Worm (Caenorhabditis elegans) whole organism, young adult: ENCODE results near the gene aat-2.

Experiments used
- D2030.7 ChIP-seq: fragments of 200-800 bp; sonication (Bioruptor generic); IDR thresholded peaks from 2 replicates; pipeline ENCODE4 v1.3.6; 2022; ENCODE audit warnings: missing genetic modification reagents, missing genetic modification characterization, missing compliant biosample characterization
- F10E7.11 ChIP-seq: sonication (generic microtip); optimal IDR thresholded peaks from 2 replicates; lab custom pipeline; 2017; ENCODE audit warnings: mild to moderate bottlenecking, missing genetic modification characterization, moderate library complexity, missing compliant biosample characterization
- F22D6.2 ChIP-seq: sonication (generic microtip); optimal IDR thresholded peaks from 2 replicates; lab custom pipeline; 2016; ENCODE audit warnings: mild to moderate bottlenecking, missing genetic modification characterization, missing compliant biosample characterization
- F49E8.2 ChIP-seq: sonication (generic microtip); optimal IDR thresholded peaks from 3 replicates; lab custom pipeline; 2017; ENCODE audit warnings: missing genetic modification characterization, mild to moderate bottlenecking, missing compliant biosample characterization, antibody characterized with exemption, moderate library complexity; ENCODE audit not compliant: insufficient read depth
- F52B5.7 ChIP-seq: sonication (generic microtip); optimal IDR thresholded peaks from 2 replicates; lab custom pipeline; 2016; ENCODE audit warnings: mild to moderate bottlenecking, missing genetic modification characterization, missing compliant biosample characterization
- T26A5.8 ChIP-seq: sonication (generic microtip); optimal IDR thresholded peaks from 2 replicates; lab custom pipeline; 2016; ENCODE audit warnings: missing genetic modification characterization, missing compliant biosample characterization
- Y79H2A.3 ChIP-seq: fragments of 200-800 bp; sonication (Bioruptor generic); conservative IDR thresholded peaks from 2 replicates; pipeline ENCODE4 v1.3.6; 2022; ENCODE audit warnings: missing genetic modification reagents, missing genetic modification characterization, missing compliant biosample characterization
- Y95B8A.8 ChIP-seq: fragments of 200-800 bp; sonication (Bioruptor generic); IDR thresholded peaks from 2 replicates; pipeline ENCODE4 v1.3.6; 2022; ENCODE audit warnings: missing genetic modification reagents, missing genetic modification characterization, missing compliant biosample characterization
- aptf-3 ChIP-seq: fragments of 200-800 bp; sonication (Bioruptor generic); IDR thresholded peaks from 2 replicates; pipeline ENCODE4 v1.3.6; 2022; ENCODE audit warnings: missing genetic modification characterization, missing compliant biosample characterization
- atf-7 ChIP-seq: sonication (generic microtip); optimal IDR thresholded peaks from 2 replicates; lab custom pipeline; 2017; ENCODE audit warnings: mild to moderate bottlenecking, missing genetic modification characterization, missing compliant biosample characterization
- attf-6 ChIP-seq: fragments of 200-800 bp; sonication (Bioruptor generic); IDR thresholded peaks from 2 replicates; pipeline ENCODE4 v1.3.6; 2022; ENCODE audit warnings: missing genetic modification reagents, missing genetic modification characterization, missing compliant biosample characterization
- ccch-3 ChIP-seq: fragments of 200-800 bp; sonication (Bioruptor generic); optimal IDR thresholded peaks from 2 replicates; lab custom pipeline; 2018; ENCODE audit warnings: mild to moderate bottlenecking, missing genetic modification characterization, missing compliant biosample characterization
- ceh-100 ChIP-seq: fragments of 200-800 bp; sonication (Bioruptor generic); IDR thresholded peaks from 2 replicates; pipeline ENCODE4 v1.3.6; 2022; ENCODE audit warnings: missing genetic modification reagents, missing genetic modification characterization, missing compliant biosample characterization
- ceh-27 ChIP-seq: fragments of 200-800 bp; sonication (Bioruptor generic); optimal IDR thresholded peaks from 2 replicates; lab custom pipeline; 2018; ENCODE audit warnings: mild to moderate bottlenecking, missing genetic modification characterization, moderate library complexity, missing compliant biosample characterization
- ceh-79 ChIP-seq: sonication (generic microtip); optimal IDR thresholded peaks from 2 replicates; lab custom pipeline; 2017; ENCODE audit warnings: mild to moderate bottlenecking, missing genetic modification characterization, missing compliant biosample characterization
- die-1 ChIP-seq: sonication (generic microtip); optimal IDR thresholded peaks from 2 replicates; lab custom pipeline; 2016; ENCODE audit warnings: missing genotype, mild to moderate bottlenecking, missing genetic modification characterization, missing compliant biosample characterization
- dpff-1 ChIP-seq: sonication (generic microtip); optimal IDR thresholded peaks from 2 replicates; lab custom pipeline; 2017; ENCODE audit warnings: mild to moderate bottlenecking, missing genetic modification characterization, missing compliant biosample characterization
- dpl-1 ChIP-seq: fragments of 150-350 bp; optimal IDR thresholded peaks from 2 replicates; lab custom pipeline; 2014; ENCODE audit warnings: missing biosample characterization, missing genetic modification reagents, missing genetic modification characterization
- egrh-3 ChIP-seq: fragments of 200-800 bp; sonication (Bioruptor generic); IDR thresholded peaks from 2 replicates; pipeline ENCODE4 v1.3.6; 2022; ENCODE audit warnings: missing genetic modification reagents, missing genetic modification characterization, missing compliant biosample characterization
- fkh-3 ChIP-seq: sonication (generic microtip); optimal IDR thresholded peaks from 2 replicates; lab custom pipeline; 2016; ENCODE audit warnings: mild to moderate bottlenecking, missing genetic modification characterization, missing compliant biosample characterization
- him-1 ChIP-seq: sonication (generic microtip); optimal IDR thresholded peaks from 2 replicates; lab custom pipeline; 2016; ENCODE audit warnings: missing genotype, missing genetic modification reagents, missing genetic modification characterization, missing compliant biosample characterization
- hmg-1.2 ChIP-seq: fragments of 200-800 bp; sonication (Bioruptor generic); IDR thresholded peaks from 2 replicates; pipeline ENCODE4 v1.3.6; 2022; ENCODE audit warnings: missing genetic modification reagents, missing genetic modification characterization, missing compliant biosample characterization
- hrde-1 ChIP-seq: sonication (generic microtip); optimal IDR thresholded peaks from 2 replicates; lab custom pipeline; 2016; ENCODE audit warnings: missing genetic modification characterization, mild to moderate bottlenecking, missing compliant biosample characterization, moderate library complexity, missing genotype, missing genetic modification reagents, borderline replicate concordance
- lin-26 ChIP-seq: fragments of 200-800 bp; sonication (Bioruptor generic); IDR thresholded peaks from 2 replicates; pipeline ENCODE4 v1.3.6; 2022; ENCODE audit warnings: missing genetic modification reagents, missing genetic modification characterization, missing compliant biosample characterization
- lin-35 ChIP-seq, 3 experiments: fragments of 150-350 bp in 2 of 3; sonication (generic microtip) in 1 of 3; optimal IDR thresholded peaks; 2 replicates each; lab custom pipeline; 2014 to 2018; ENCODE audit warnings: missing biosample characterization in 3 of 3, missing genetic modification characterization in 3 of 3, missing genetic modification reagents in 3 of 3
- lin-54 ChIP-seq: fragments of 200-800 bp; sonication (Bioruptor generic); optimal IDR thresholded peaks from 2 replicates; lab custom pipeline; 2018; ENCODE audit warnings: mild to moderate bottlenecking, missing genetic modification characterization, missing compliant biosample characterization
- madf-8 ChIP-seq: fragments of 200-800 bp; sonication (Bioruptor generic); conservative IDR thresholded peaks from 2 replicates; pipeline ENCODE4 v1.3.6; 2022; ENCODE audit warnings: missing genetic modification reagents, missing genetic modification characterization, missing compliant biosample characterization
- mxl-1 ChIP-seq: sonication (generic microtip); optimal IDR thresholded peaks from 2 replicates; lab custom pipeline; 2016; ENCODE audit warnings: missing genetic modification characterization, missing compliant biosample characterization
- nfya-2 ChIP-seq: fragments of 200-800 bp; sonication (Bioruptor generic); IDR thresholded peaks from 2 replicates; pipeline ENCODE4 v1.3.6; 2022; ENCODE audit warnings: missing genetic modification reagents, missing genetic modification characterization, missing compliant biosample characterization
- nfyb-1 ChIP-seq: fragments of 200-800 bp; sonication (Bioruptor generic); IDR thresholded peaks from 2 replicates; pipeline ENCODE4 v1.3.6; 2022; ENCODE audit warnings: missing genetic modification reagents, missing genetic modification characterization, missing compliant biosample characterization
- nhr-80 ChIP-seq: sonication (generic microtip); optimal IDR thresholded peaks from 2 replicates; lab custom pipeline; 2016; ENCODE audit warnings: missing genetic modification characterization, missing compliant biosample characterization
- pha-4 ChIP-seq: fragments of 150-350 bp; sonication (generic microtip); optimal IDR thresholded peaks from 2 replicates; lab custom pipeline; 2014; ENCODE audit warnings: missing biosample characterization, missing genetic modification reagents, missing genetic modification characterization
- rcor-1 ChIP-seq: fragments of 200-800 bp; sonication (Bioruptor generic); IDR thresholded peaks from 2 replicates; pipeline ENCODE4 v1.3.6; 2022; ENCODE audit warnings: missing genetic modification reagents, missing genetic modification characterization, missing compliant biosample characterization
- rpc-1 ChIP-seq, 2 experiments: fragments of 150-350 bp in 1 of 2; sonication (generic microtip) in 1 of 2; optimal IDR thresholded peaks; 2 replicates each; lab custom pipeline; 2014 to 2018; ENCODE audit warnings: missing biosample characterization in 1 of 2, missing genetic modification characterization in 1 of 2, missing genetic modification reagents in 1 of 2, missing genotype in 1 of 2
- snpc-1.1 ChIP-seq: sonication (generic microtip); optimal IDR thresholded peaks from 2 replicates; lab custom pipeline; 2017; ENCODE audit warnings: missing genetic modification characterization, mild to moderate bottlenecking, missing compliant biosample characterization, antibody characterized with exemption, moderate library complexity, missing genotype, missing genetic modification reagents; ENCODE audit not compliant: insufficient read depth
- sptf-2 ChIP-seq: fragments of 200-800 bp; sonication (Bioruptor generic); optimal IDR thresholded peaks from 2 replicates; lab custom pipeline; 2018; ENCODE audit warnings: mild to moderate bottlenecking, missing genetic modification characterization, missing compliant biosample characterization
- tbp1 ChIP-seq: fragments of 200-800 bp; sonication (Bioruptor generic); optimal IDR thresholded peaks from 2 replicates; lab custom pipeline; 2018; ENCODE audit warnings: mild to moderate bottlenecking, missing genetic modification characterization, missing compliant biosample characterization
- tbx-9 ChIP-seq: sonication (generic microtip); optimal IDR thresholded peaks from 2 replicates; lab custom pipeline; 2016; ENCODE audit warnings: borderline replicate concordance, missing genetic modification characterization, inconsistent platforms, missing compliant biosample characterization
- tlf-1 ChIP-seq: fragments of 200-800 bp; sonication (Bioruptor generic); optimal IDR thresholded peaks from 2 replicates; lab custom pipeline; 2018; ENCODE audit warnings: mild to moderate bottlenecking, missing genetic modification characterization, missing compliant biosample characterization
- unc-130 ChIP-seq: sonication (generic microtip); optimal IDR thresholded peaks from 2 replicates; lab custom pipeline; 2016; ENCODE audit warnings: missing genetic modification reagents, missing genetic modification characterization, missing compliant biosample characterization
- unc-62 ChIP-seq: fragments of 150-350 bp; optimal IDR thresholded peaks from 2 replicates; lab custom pipeline; 2014; ENCODE audit warnings: missing biosample characterization, missing genetic modification reagents, missing genetic modification characterization
- xnd-1 ChIP-seq: sonication (generic microtip); optimal IDR thresholded peaks from 2 replicates; lab custom pipeline; 2016; ENCODE audit warnings: missing genotype, missing genetic modification reagents, missing genetic modification characterization, missing compliant biosample characterization
- zfh-2 ChIP-seq: fragments of 200-800 bp; sonication (Bioruptor generic); conservative IDR thresholded peaks from 2 replicates; pipeline ENCODE4 v1.3.6; 2022; ENCODE audit warnings: missing genetic modification reagents, missing genetic modification characterization, missing compliant biosample characterization
- ztf-18 ChIP-seq: sonication (generic microtip); optimal IDR thresholded peaks from 2 replicates; lab custom pipeline; 2016; ENCODE audit warnings: missing genotype, mild to moderate bottlenecking, missing genetic modification characterization, missing compliant biosample characterization
- ztf-26 ChIP-seq: sonication (generic microtip); optimal IDR thresholded peaks from 2 replicates; lab custom pipeline; 2017; ENCODE audit warnings: missing genetic modification characterization, missing compliant biosample characterization
- ztf-6 ChIP-seq: fragments of 200-800 bp; sonication (Bioruptor generic); IDR thresholded peaks from 2 replicates; pipeline ENCODE4 v1.3.6; 2022; ENCODE audit warnings: missing genetic modification reagents, missing genetic modification characterization, missing compliant biosample characterization

Gene aat-2

DNA sequence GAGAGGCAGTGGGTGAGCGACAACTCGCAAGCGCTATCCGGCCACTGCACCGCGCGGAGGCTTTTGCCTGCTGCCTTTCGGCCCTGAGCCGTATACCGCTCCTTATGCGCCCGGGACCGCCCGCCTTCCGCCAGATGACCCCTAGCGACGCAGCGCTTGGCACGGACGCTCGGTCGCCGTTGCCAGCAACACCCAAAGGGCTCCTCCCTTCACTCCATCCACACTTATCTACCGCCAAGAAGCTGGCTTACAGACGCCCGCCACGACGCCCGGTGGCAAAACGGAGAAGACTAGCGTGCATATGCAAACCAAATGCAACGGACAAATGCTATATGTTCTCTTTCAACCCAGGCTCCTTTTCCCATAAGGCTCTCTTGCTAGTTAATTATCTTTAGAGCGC lies 47.2 kb upstream of the aat-2 start (continued):
- TF ChIP-seq nhr-80 (tag; lab: Kevin White, UChicago) (no peak), hmg-1.2 (GFP tag; lab: Robert Waterston, UW) (no peak), attf-6 (GFP tag; lab: Robert Waterston, UW) (no peak), egrh-3 (peak; percentile 93)

- TF ChIP-seq unc-130: no peak
- TF ChIP-seq D2030.7 (GFP tag; lab: Robert Waterston, UW): no peak
- no peak for TF ChIP-seq F10E7.11 (tag; lab: Kevin White, UChicago)
- TF ChIP-seq sptf-2: no peak
- no peak for TF ChIP-seq T26A5.8 (tag; lab: Kevin White, UChicago)
- TF ChIP-seq lin-35 (GFP tag; optimal IDR thresholded peaks at IDR 0.05; lab: Kevin White, UChicago): no peak
- no peak for TF ChIP-seq die-1 (tag; lab: Kevin White, UChicago)
- TF ChIP-seq tlf-1 (GFP tag; lab: Kevin White, UChicago): no peak
- no peak for TF ChIP-seq F49E8.2
- TF ChIP-seq ztf-26: no peak
- no peak for TF ChIP-seq ccch-3 (GFP tag; lab: Kevin White, UChicago)
- TF ChIP-seq pha-4 (tag; lab: Kevin White, UChicago): no peak
- no peak for TF ChIP-seq rpc-1 (optimal IDR thresholded peaks at IDR 0.05; lab: Kevin White, UChicago)
- no peak for TF ChIP-seq rpc-1 (tag; optimal IDR thresholded peaks at IDR 0.05; lab: Kevin White, UChicago)
- no peak for TF ChIP-seq F22D6.2 (tag; lab: Kevin White, UChicago)
- TF ChIP-seq nfya-2 (GFP tag; lab: Robert Waterston, UW): no peak
- no peak for TF ChIP-seq him-1 (tag; lab: Kevin White, UChicago)
- TF ChIP-seq ceh-100 (GFP tag; lab: Robert Waterston, UW): no peak
- TF ChIP-seq tbx-9: no peak
- no peak for TF ChIP-seq tbp1 (GFP tag; lab: Kevin White, UChicago)
- TF ChIP-seq madf-8: no peak
These were observed 45.8 kb upstream of the aat-2 start, which contains the start of gene ZK682.7 for ce11 chrV:9291919-9292318. TSS of gene ZK682.7 (minus strand) at chrV:9292165.

DNA sequence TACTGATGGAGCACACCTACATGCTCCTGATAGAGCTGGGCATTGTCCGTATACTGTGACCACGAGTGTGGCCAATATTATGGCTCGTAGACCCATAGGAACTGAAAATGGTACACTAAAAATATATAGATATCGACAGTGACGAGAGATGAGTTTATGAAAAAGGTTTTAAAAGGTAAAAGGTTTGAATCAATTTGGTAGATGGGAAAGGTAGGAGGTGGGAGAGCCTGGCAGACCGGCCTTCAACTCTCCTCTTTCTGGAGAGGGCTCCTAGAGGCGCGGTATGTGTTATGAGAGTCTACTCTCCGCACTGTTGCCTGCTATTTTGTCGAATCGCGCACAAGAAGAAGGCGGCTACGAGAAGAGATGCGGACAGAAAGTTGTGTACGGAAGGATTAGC lies 41.3 kb upstream of the aat-2 start, which contains the start of gene lron-2:
Gene lron-2, minus strand, starts transcription at position 101 of the 400 bp plus-strand sequence.
- TF ChIP-seq ceh-79 (tag; lab: Kevin White, UChicago) (no peak), lin-26 (GFP tag; lab: Robert Waterston, UW) (no peak), lin-54 (GFP tag; lab: Kevin White, UChicago) (no peak), zfh-2 (0 out of 2 replicates have a peak, but pooled peaks have one; percentile 27), Y95B8A.8 (GFP tag; lab: Robert Waterston, UW) (no peak), fkh-3 (tag; lab: Kevin White, UChicago) (no peak), unc-62 (GFP tag; lab: Kevin White, UChicago) (no peak)

- no peak for TF ChIP-seq ztf-6
- TF ChIP-seq snpc-1.1 (tag; lab: Kevin White, UChicago): no peak
- TF ChIP-seq dpff-1 (tag; lab: Kevin White, UChicago): no peak
- no peak for TF ChIP-seq F52B5.7
- TF ChIP-seq ztf-18 (tag; lab: Kevin White, UChicago): no peak
- TF ChIP-seq aptf-3 (GFP tag; lab: Robert Waterston, UW): no peak
- no peak for TF ChIP-seq xnd-1 (tag; lab: Kevin White, UChicago)
- no peak for TF ChIP-seq rcor-1 (GFP tag; lab: Robert Waterston, UW)
- no peak for TF ChIP-seq ceh-27 (GFP tag; lab: Kevin White, UChicago)
- TF ChIP-seq F10E7.11 (tag; lab: Kevin White, UChicago): no peak
- TF ChIP-seq atf-7 (tag; lab: Kevin White, UChicago): no peak
- TF ChIP-seq nfyb-1 (GFP tag; lab: Robert Waterston, UW): no peak
- no peak for TF ChIP-seq hrde-1 (tag; lab: Kevin White, UChicago)
- no peak for TF ChIP-seq Y79H2A.3
- TF ChIP-seq mxl-1 (tag; lab: Kevin White, UChicago): no peak
- no peak for TF ChIP-seq pha-4 (tag; lab: Kevin White, UChicago)
- TF ChIP-seq dpl-1: no peak
These were observed 37.3 kb upstream of the aat-2 start for ce11 chrV:9283452-9283851.
